Worm (Caenorhabditis elegans): ENCODE data around the gene C39E9.12.

DNA sequence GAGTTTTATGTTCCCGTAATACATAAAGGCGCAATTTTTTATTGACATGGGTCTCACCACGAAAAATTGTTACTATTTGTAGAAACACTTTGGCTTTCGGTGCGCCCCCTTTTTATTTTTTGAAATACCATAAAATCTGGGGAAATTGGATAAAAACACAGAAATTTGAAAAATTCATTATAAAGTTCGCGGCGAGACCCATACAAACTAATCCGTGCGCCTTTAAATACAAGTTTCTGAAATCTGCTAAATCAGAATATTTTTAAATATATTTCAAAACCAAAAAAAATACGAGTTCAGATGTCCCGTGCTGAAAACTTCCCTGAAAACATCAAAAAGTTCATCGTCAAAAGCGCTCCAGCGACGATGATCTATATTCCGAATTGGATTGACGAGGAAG is 13.6 kb downstream of the C39E9.12 start, which contains the start of gene B0564.2:
- TF ChIP-seq him-1 (tag; optimal IDR thresholded peaks at IDR 0.05): no peak
- TF ChIP-seq dao-5 (tag; optimal IDR thresholded peaks at IDR 0.05): no peak

Measured in whole organism, L4/young adult.